Worm (Caenorhabditis elegans) whole organism, L2 larva: ENCODE data around the gene acs-19.

Experiments used
- aly-2 ChIP-seq: fragments of 150-350 bp; optimal IDR thresholded peaks from 2 replicates; lab custom pipeline; 2014; ENCODE audit warnings: missing biosample characterization, missing genetic modification characterization
- mbf-1 ChIP-seq: sonication (generic microtip); optimal IDR thresholded peaks from 2 replicates; lab custom pipeline; 2017; ENCODE audit warnings: missing biosample characterization, missing genetic modification characterization
- mdl-1 ChIP-seq, 2 experiments: fragments of 150-350 bp in 1 of 2; sonication (generic microtip) in 1 of 2; optimal IDR thresholded peaks; 2 replicates each; lab custom pipeline; 2017; ENCODE audit warnings: missing biosample characterization in 2 of 2, missing genetic modification characterization in 2 of 2
- nhr-11 ChIP-seq: fragments of 150-350 bp; optimal IDR thresholded peaks from 2 replicates; lab custom pipeline; 2014; ENCODE audit warnings: missing biosample characterization, missing genetic modification characterization
- sma-3 ChIP-seq: sonication (generic microtip); optimal IDR thresholded peaks from 2 replicates; lab custom pipeline; 2016; ENCODE audit warnings: missing genetic modification reagents, missing genetic modification characterization, missing compliant biosample characterization

ce11 chrIII:3898354-3898753, 34.1 kb downstream of the acs-19 start:
- no peak for TF ChIP-seq mbf-1
- no peak for TF ChIP-seq nhr-11 (tag; lab: Kevin White, UChicago)
- no peak for TF ChIP-seq mdl-1 (tag; optimal IDR thresholded peaks at IDR 0.05; lab: Kevin White, UChicago)
- no peak for TF ChIP-seq aly-2 (tag; lab: Kevin White, UChicago)
- TF ChIP-seq sma-3 (GFP tag; lab: Kevin White, UChicago) = no peak
